Fruit fly (Drosophila melanogaster) whole organism, embryonic: ENCODE results near the gene sr.

Experiments used
- ATbp ChIP-seq: fragments of 200-800 bp; sonication (Bioruptor generic); optimal IDR thresholded peaks from 2 replicates; lab custom pipeline; 2017; ENCODE audit warnings: missing biosample characterization, mild to moderate bottlenecking, missing genetic modification characterization, missing genetic modification reagents
- Blimp-1 ChIP-seq: fragments of 200-800 bp; sonication (Bioruptor generic); optimal IDR thresholded peaks from 3 replicates; lab custom pipeline; 2018; ENCODE audit warnings: missing biosample characterization, missing genetic modification characterization, mild to moderate bottlenecking, moderate library complexity, missing genetic modification reagents
- CG10147 ChIP-seq: fragments of 200-800 bp; sonication (Bioruptor generic); optimal IDR thresholded peaks from 2 replicates; lab custom pipeline; 2019; ENCODE audit warnings: missing biosample characterization, mild to moderate bottlenecking, missing genetic modification characterization, moderate library complexity
- CG10209 ChIP-seq: fragments of 200-800 bp; sonication (Bioruptor generic); optimal IDR thresholded peaks from 3 replicates; lab custom pipeline; 2017; ENCODE audit warnings: missing biosample characterization, mild to moderate bottlenecking, missing genetic modification characterization, missing genetic modification reagents
- CG10366 ChIP-seq: fragments of 200-800 bp; sonication (Bioruptor generic); IDR thresholded peaks from 2 replicates; pipeline ENCODE4 v1.3.6; 2022; ENCODE audit warnings: missing biosample characterization, missing genetic modification characterization
- CG10979 ChIP-seq: fragments of 200-800 bp; sonication (Bioruptor generic); optimal IDR thresholded peaks from 2 replicates; lab custom pipeline; 2018; ENCODE audit warnings: missing biosample characterization, mild to moderate bottlenecking, missing genetic modification characterization, moderate library complexity
- CG12219 ChIP-seq: fragments of 200-800 bp; sonication (Bioruptor generic); optimal IDR thresholded peaks from 3 replicates; lab custom pipeline; 2018; ENCODE audit warnings: missing biosample characterization, mild to moderate bottlenecking, missing genetic modification characterization
- CG1233 ChIP-seq: fragments of 200-800 bp; sonication (Bioruptor generic); optimal IDR thresholded peaks from 4 replicates; lab custom pipeline; 2018; ENCODE audit warnings: missing biosample characterization, mild to moderate bottlenecking, missing genetic modification characterization
- CG13424 ChIP-seq: fragments of 200-800 bp; sonication (Bioruptor generic); optimal IDR thresholded peaks from 2 replicates; lab custom pipeline; 2019; ENCODE audit warnings: missing biosample characterization, mild to moderate bottlenecking, missing genetic modification characterization, moderate library complexity
- CG14441 ChIP-seq: fragments of 200-800 bp; sonication (Bioruptor generic); IDR thresholded peaks from 2 replicates; pipeline ENCODE4 v1.3.6; 2022; ENCODE audit warnings: missing biosample characterization, missing genetic modification characterization
- CG15601 ChIP-seq: fragments of 200-800 bp; sonication (Bioruptor generic); optimal IDR thresholded peaks from 3 replicates; lab custom pipeline; 2019; ENCODE audit warnings: missing biosample characterization, mild to moderate bottlenecking, missing genetic modification characterization, moderate library complexity
- CG16815 ChIP-seq: fragments of 200-800 bp; sonication (Bioruptor generic); optimal IDR thresholded peaks from 3 replicates; lab custom pipeline; 2017; ENCODE audit warnings: missing biosample characterization, mild to moderate bottlenecking, missing genetic modification characterization
- CG17328 ChIP-seq: fragments of 200-800 bp; sonication (Bioruptor generic); IDR thresholded peaks from 2 replicates; pipeline ENCODE4 v1.3.6; 2022; ENCODE audit warnings: missing biosample characterization, missing genetic modification characterization
- CG2120 ChIP-seq: fragments of 200-800 bp; sonication (Bioruptor generic); optimal IDR thresholded peaks from 3 replicates; lab custom pipeline; 2016; ENCODE audit warnings: missing biosample characterization, missing genetic modification characterization
- CG2202 ChIP-seq: fragments of 200-800 bp; sonication (Bioruptor generic); optimal IDR thresholded peaks from 2 replicates; lab custom pipeline; 2018; ENCODE audit warnings: missing biosample characterization, mild to moderate bottlenecking, missing genetic modification characterization
- CG3065 ChIP-seq: fragments of 200-800 bp; sonication (Bioruptor generic); optimal IDR thresholded peaks from 2 replicates; lab custom pipeline; 2016; ENCODE audit warnings: missing biosample characterization, missing genetic modification characterization
- CG4404 ChIP-seq: fragments of 200-800 bp; sonication (Bioruptor generic); IDR thresholded peaks from 2 replicates; pipeline ENCODE4 v1.3.6; 2022; ENCODE audit warnings: missing biosample characterization, missing genetic modification characterization
- CG4617 ChIP-seq: fragments of 200-800 bp; sonication (Bioruptor generic); optimal IDR thresholded peaks from 3 replicates; lab custom pipeline; 2016; ENCODE audit warnings: missing biosample characterization, missing genetic modification characterization, borderline replicate concordance
- CG5245 ChIP-seq: fragments of 200-800 bp; sonication (Bioruptor generic); optimal IDR thresholded peaks from 3 replicates; lab custom pipeline; 2016; ENCODE audit warnings: missing biosample characterization, missing genetic modification characterization
- CG7372 ChIP-seq: fragments of 200-800 bp; sonication (Bioruptor generic); IDR thresholded peaks from 2 replicates; pipeline ENCODE4 v1.3.6; 2022; ENCODE audit warnings: missing biosample characterization, missing genetic modification characterization
- CG8388 ChIP-seq: fragments of 200-800 bp; sonication (Bioruptor generic); optimal IDR thresholded peaks from 2 replicates; lab custom pipeline; 2019; ENCODE audit warnings: missing biosample characterization, mild to moderate bottlenecking, missing genetic modification characterization, moderate library complexity
- CG8765 ChIP-seq: fragments of 200-800 bp; sonication (Bioruptor generic); IDR thresholded peaks from 2 replicates; pipeline ENCODE4 v1.3.6; 2022; ENCODE audit warnings: missing biosample characterization, missing genetic modification characterization
- CG9932 ChIP-seq: fragments of 200-800 bp; sonication (Bioruptor generic); IDR thresholded peaks from 2 replicates; pipeline ENCODE4 v1.3.6; 2022; ENCODE audit warnings: missing biosample characterization, missing genetic modification characterization
- E2f1 ChIP-seq: fragments of 200-800 bp; sonication (Bioruptor generic); IDR thresholded peaks from 2 replicates; pipeline ENCODE4 v1.3.6; 2022; ENCODE audit warnings: missing biosample characterization, missing genetic modification characterization
- H15 ChIP-seq: fragments of 200-800 bp; sonication (Bioruptor generic); IDR thresholded peaks from 3 replicates; pipeline ENCODE4 v1.3.6; 2022; ENCODE audit warnings: missing biosample characterization, missing genetic modification characterization
- HmgZ ChIP-seq: fragments of 200-800 bp; sonication (Bioruptor generic); optimal IDR thresholded peaks from 2 replicates; lab custom pipeline; 2018; ENCODE audit warnings: missing biosample characterization, mild to moderate bottlenecking, missing genetic modification characterization
- Lhr ChIP-seq: fragments of 200-800 bp; sonication (Bioruptor generic); optimal IDR thresholded peaks from 3 replicates; lab custom pipeline; 2017; ENCODE audit warnings: mild to moderate bottlenecking, missing biosample characterization, missing genetic modification reagents, missing genetic modification characterization
- NC2β ChIP-seq: fragments of 200-800 bp; sonication (Bioruptor generic); optimal IDR thresholded peaks from 2 replicates; lab custom pipeline; 2016; ENCODE audit warnings: missing biosample characterization, missing genetic modification characterization
- PHDP ChIP-seq: fragments of 200-800 bp; sonication (Bioruptor generic); optimal IDR thresholded peaks from 3 replicates; lab custom pipeline; 2018; ENCODE audit warnings: missing biosample characterization, mild to moderate bottlenecking, missing genetic modification characterization, moderate library complexity
- Sry-β ChIP-seq: fragments of 200-800 bp; sonication (Bioruptor generic); optimal IDR thresholded peaks from 2 replicates; lab custom pipeline; 2018; ENCODE audit warnings: missing biosample characterization, mild to moderate bottlenecking, missing genetic modification characterization, moderate library complexity
- Ssrp ChIP-seq: fragments of 200-800 bp; sonication (Bioruptor generic); optimal IDR thresholded peaks from 2 replicates; lab custom pipeline; 2018; ENCODE audit warnings: missing biosample characterization, mild to moderate bottlenecking, missing genetic modification characterization, moderate library complexity
- YL-1 ChIP-seq: fragments of 200-800 bp; sonication (Bioruptor generic); optimal IDR thresholded peaks from 3 replicates; lab custom pipeline; 2017; ENCODE audit warnings: missing biosample characterization, mild to moderate bottlenecking, missing genetic modification characterization
- abd-A ChIP-seq: fragments of 200-800 bp; sonication (Bioruptor generic); optimal IDR thresholded peaks from 3 replicates; lab custom pipeline; 2019; ENCODE audit warnings: missing biosample characterization, mild to moderate bottlenecking, missing genetic modification characterization, moderate library complexity
- ara ChIP-seq: fragments of 200-800 bp; sonication (Bioruptor generic); IDR thresholded peaks from 2 replicates; pipeline ENCODE4 v1.3.6; 2022; ENCODE audit warnings: missing biosample characterization, missing genetic modification characterization
- bab2 ChIP-seq: fragments of 200-800 bp; sonication (Bioruptor generic); optimal IDR thresholded peaks from 2 replicates; lab custom pipeline; 2016; ENCODE audit warnings: missing biosample characterization, missing genetic modification characterization
- cg ChIP-seq: fragments of 200-800 bp; sonication (Bioruptor generic); optimal IDR thresholded peaks from 3 replicates; lab custom pipeline; 2019; ENCODE audit warnings: missing biosample characterization, mild to moderate bottlenecking, missing genetic modification characterization, moderate library complexity
- dmrt11E ChIP-seq: fragments of 200-800 bp; sonication (Bioruptor generic); optimal IDR thresholded peaks from 3 replicates; lab custom pipeline; 2018; ENCODE audit warnings: missing biosample characterization, mild to moderate bottlenecking, missing genetic modification characterization, moderate library complexity
- ems ChIP-seq: fragments of 200-800 bp; sonication (Bioruptor generic); optimal IDR thresholded peaks from 3 replicates; lab custom pipeline; 2016; ENCODE audit warnings: missing biosample characterization, missing genetic modification characterization
- sd ChIP-seq: fragments of 200-800 bp; sonication (Bioruptor generic); optimal IDR thresholded peaks from 3 replicates; lab custom pipeline; 2018; ENCODE audit warnings: missing biosample characterization, mild to moderate bottlenecking, missing genetic modification characterization, moderate library complexity
- so ChIP-seq: fragments of 200-800 bp; sonication (Bioruptor generic); IDR thresholded peaks from 3 replicates; pipeline ENCODE4 v1.3.6; 2022; ENCODE audit warnings: missing biosample characterization, missing genetic modification characterization
- sr ChIP-seq: fragments of 200-800 bp; sonication (Bioruptor generic); IDR thresholded peaks from 3 replicates; pipeline ENCODE4 v1.3.6; 2022; ENCODE audit warnings: missing biosample characterization, missing genetic modification characterization
- tap ChIP-seq: fragments of 200-800 bp; optimal IDR thresholded peaks from 3 replicates; lab custom pipeline; 2019; ENCODE audit warnings: missing biosample characterization, mild to moderate bottlenecking, missing genetic modification characterization, moderate library complexity
- tgo ChIP-seq: fragments of 200-800 bp; sonication (Bioruptor generic); IDR thresholded peaks from 3 replicates; pipeline ENCODE4 v1.3.6; 2022; ENCODE audit warnings: missing biosample characterization, missing genetic modification characterization
- tin ChIP-seq: fragments of 200-800 bp; sonication (Bioruptor generic); optimal IDR thresholded peaks from 3 replicates; lab custom pipeline; 2016; ENCODE audit warnings: missing biosample characterization, missing genetic modification characterization
- trem ChIP-seq: fragments of 200-800 bp; optimal IDR thresholded peaks from 3 replicates; lab custom pipeline; 2019; ENCODE audit warnings: missing biosample characterization, mild to moderate bottlenecking, missing genetic modification characterization, moderate library complexity
- trh ChIP-seq: fragments of 200-800 bp; sonication (Bioruptor generic); optimal IDR thresholded peaks from 2 replicates; lab custom pipeline; 2016; ENCODE audit warnings: missing biosample characterization, missing genetic modification characterization
- ttk ChIP-seq: fragments of 200-800 bp; sonication (Bioruptor generic); IDR thresholded peaks from 2 replicates; pipeline ENCODE4 v2.1.2; 2022; ENCODE audit warnings: missing biosample characterization, missing genetic modification characterization
- zen ChIP-seq: fragments of 200-800 bp; sonication (Bioruptor generic); optimal IDR thresholded peaks from 3 replicates; lab custom pipeline; 2018; ENCODE audit warnings: missing biosample characterization, mild to moderate bottlenecking, missing genetic modification characterization, moderate library complexity

The sr gene

dm6 chr3R:18049272-18050015 lies 41.2 kb upstream of the sr start (continued):
- 0 out of 2 replicates have a peak, but pooled peaks have one; percentile 9 for TF ChIP-seq CG8765 (GFP tag; lab: Robert Waterston, UW)
- TF ChIP-seq CG4404 (GFP tag; lab: Robert Waterston, UW), result peak; percentile 38
- no peak for TF ChIP-seq YL-1 (GFP tag; lab: Kevin White, UChicago)
- TF ChIP-seq Ssrp (tag; lab: Kevin White, UChicago), result peak; percentile 81
- TF ChIP-seq CG2120, result peak; percentile 66
- TF ChIP-seq E2f1, result peak; percentile 22; the same call in 1 of the 2 replicates
- TF ChIP-seq ara, result peak; percentile 12; the same call in 1 of the 2 replicates
- 0 out of 3 replicates have a peak, but pooled peaks have one; percentile 30 for TF ChIP-seq sr (GFP tag; lab: Robert Waterston, UW)
- TF ChIP-seq Lhr (GFP tag; lab: Kevin White, UChicago), result peak; percentile 49
- peak; percentile 88 for TF ChIP-seq dmrt11E (tag; lab: Kevin White, UChicago)
- TF ChIP-seq cg, result no peak
- TF ChIP-seq tap (tag; lab: Kevin White, UChicago), result peak; percentile 56
- TF ChIP-seq CG17328 (GFP tag; lab: Robert Waterston, UW), result peak; percentile 56; the same call in 1 of the 2 replicates
- peak; percentile 34; the same call in 1 of the 2 replicates for TF ChIP-seq CG7372
- TF ChIP-seq CG14441 (GFP tag; lab: Robert Waterston, UW), result no peak
- peak; percentile 15 for TF ChIP-seq sd (tag; lab: Kevin White, UChicago)
- TF ChIP-seq CG12219 (GFP tag; lab: Kevin White, UChicago), result peak; percentile 29
- TF ChIP-seq ems (GFP tag; lab: Kevin White, UChicago), result peak; percentile 27
- TF ChIP-seq CG10979 (tag; lab: Kevin White, UChicago), result peak; percentile 83
- TF ChIP-seq Blimp-1 (GFP tag; lab: Kevin White, UChicago), result peak; percentile 67
- peak; percentile 12 for TF ChIP-seq CG5245 (GFP tag; lab: Kevin White, UChicago)
- TF ChIP-seq so (GFP tag; lab: Robert Waterston, UW), result peak; percentile 32; the same call in 1 of the 3 replicates
- peak; percentile 70 for TF ChIP-seq zen (tag; lab: Kevin White, UChicago)
- peak; percentile 37; the same call in 1 of the 2 replicates for TF ChIP-seq CG10366 (GFP tag; lab: Robert Waterston, UW)
- peak; percentile 55 for TF ChIP-seq CG15601 (tag; lab: Kevin White, UChicago)
- peak; percentile 34 for TF ChIP-seq trem (tag; lab: Kevin White, UChicago)
- peak; percentile 40; the same call in 2 of the 3 replicates for TF ChIP-seq tgo (GFP tag; lab: Robert Waterston, UW)
- TF ChIP-seq CG2202 (tag; lab: Kevin White, UChicago), result peak; percentile 43
- TF ChIP-seq CG16815 (GFP tag; lab: Kevin White, UChicago), result peak; percentile 79
- TF ChIP-seq abd-A, result no peak
- peak; percentile 62 for TF ChIP-seq tin (GFP tag; lab: Kevin White, UChicago)
- TF ChIP-seq PHDP (tag; lab: Kevin White, UChicago), result peak; percentile 76
- peak; percentile 78 for TF ChIP-seq CG10209 (GFP tag; lab: Kevin White, UChicago)
- TF ChIP-seq CG10147 (GFP tag; lab: Kevin White, UChicago), result peak; percentile 15
- peak; percentile 70 for TF ChIP-seq CG8388 (GFP tag; lab: Kevin White, UChicago)
- peak; percentile 61 for TF ChIP-seq ATbp (GFP tag; lab: Kevin White, UChicago)
- TF ChIP-seq trh, result peak; percentile 36
- TF ChIP-seq CG9932 (GFP tag; lab: Robert Waterston, UW), result peak; percentile 47
- peak; percentile 32 for TF ChIP-seq bab2
- TF ChIP-seq CG3065, result peak; percentile 42
- 0 out of 2 replicates have a peak, but pooled peaks have one; percentile 35 for TF ChIP-seq ttk (GFP tag; lab: Robert Waterston, UW)
- TF ChIP-seq CG13424 (tag; lab: Kevin White, UChicago), result peak; percentile 78
- peak; percentile 34 for TF ChIP-seq CG4617
- TF ChIP-seq NC2β (GFP tag; lab: Kevin White, UChicago), result peak; percentile 2
- 0 out of 3 replicates have a peak, but pooled peaks have one; percentile 28 for TF ChIP-seq H15 (GFP tag; lab: Robert Waterston, UW)
- TF ChIP-seq HmgZ (tag; lab: Kevin White, UChicago), result peak; percentile 34
- TF ChIP-seq Sry-β (GFP tag; lab: Kevin White, UChicago), result no peak
- peak; percentile 44 for TF ChIP-seq CG1233
